Worm (Caenorhabditis elegans) whole organism, L4 larva: ENCODE data around the gene copg-1.
A peak's percentile ranks its signal among the peaks of the same experiment; 100 is the strongest.

ENCODE experiments used
- F26F4.8 ChIP-seq: fragments of 200-800 bp; sonication (Bioruptor generic); conservative IDR thresholded peaks from 2 replicates; pipeline ENCODE4 v1.3.6; 2022; ENCODE audit warnings: missing genetic modification characterization, missing compliant biosample characterization
- F49E8.2 ChIP-seq: sonication (generic microtip); optimal IDR thresholded peaks from 2 replicates; lab custom pipeline; 2016; ENCODE audit warnings: missing compliant biosample characterization, mild to moderate bottlenecking, missing genetic modification characterization, borderline replicate concordance
- T20F7.1 ChIP-seq: fragments of 200-800 bp; sonication (Bioruptor generic); optimal IDR thresholded peaks from 2 replicates; lab custom pipeline; 2018; ENCODE audit warnings: mild to moderate bottlenecking, missing genetic modification characterization, missing compliant biosample characterization
- Y105C5A.15 ChIP-seq: fragments of 200-800 bp; sonication (Bioruptor generic); IDR thresholded peaks from 2 replicates; pipeline ENCODE4 v1.3.6; 2022; ENCODE audit warnings: missing genetic modification characterization, missing compliant biosample characterization
- Y75B8A.6 ChIP-seq: fragments of 200-800 bp; sonication (Bioruptor generic); IDR thresholded peaks from 2 replicates; pipeline ENCODE4 v1.3.6; 2022; ENCODE audit warnings: missing genetic modification reagents, missing genetic modification characterization, missing compliant biosample characterization
- aly-2 ChIP-seq: sonication (generic microtip); optimal IDR thresholded peaks from 2 replicates; lab custom pipeline; 2018; ENCODE audit warnings: missing biosample characterization, missing genetic modification characterization
- arid-1 ChIP-seq: fragments of 200-800 bp; sonication (Bioruptor generic); conservative IDR thresholded peaks from 2 replicates; pipeline ENCODE4 v1.3.6; 2022; ENCODE audit warnings: missing genetic modification reagents, missing genetic modification characterization, missing compliant biosample characterization
- attf-4 ChIP-seq: sonication (generic microtip); optimal IDR thresholded peaks from 3 replicates; lab custom pipeline; 2017; ENCODE audit warnings: missing biosample characterization, missing genetic modification characterization
- ceh-32 ChIP-seq: sonication (generic microtip); optimal IDR thresholded peaks from 2 replicates; lab custom pipeline; 2016; ENCODE audit warnings: mild to moderate bottlenecking, missing genetic modification characterization, missing compliant biosample characterization; ENCODE audit not compliant: poor library complexity
- ceh-44 ChIP-seq: fragments of 200-800 bp; sonication (Bioruptor generic); IDR thresholded peaks from 2 replicates; pipeline ENCODE4 v1.3.6; 2022; ENCODE audit warnings: missing genetic modification reagents, missing genetic modification characterization, missing compliant biosample characterization
- cey-2 ChIP-seq: sonication (generic microtip); optimal IDR thresholded peaks from 3 replicates; lab custom pipeline; 2017; ENCODE audit warnings: missing genetic modification characterization, mild to moderate bottlenecking, missing compliant biosample characterization, antibody characterized with exemption, borderline replicate concordance; ENCODE audit not compliant: insufficient read depth
- daf-12 ChIP-seq: fragments of 150-350 bp; optimal IDR thresholded peaks from 2 replicates; lab custom pipeline; 2014; ENCODE audit warnings: missing biosample characterization, missing genetic modification reagents, missing genetic modification characterization
- daf-19 ChIP-seq: fragments of 200-800 bp; sonication (Bioruptor generic); conservative IDR thresholded peaks from 2 replicates; pipeline ENCODE4 v1.3.6; 2022; ENCODE audit warnings: missing genetic modification characterization, missing compliant biosample characterization
- dmd-8 ChIP-seq: fragments of 200-800 bp; sonication (Bioruptor generic); IDR thresholded peaks from 2 replicates; pipeline ENCODE4 v1.3.6; 2022; ENCODE audit warnings: missing genetic modification characterization, missing compliant biosample characterization
- dmd-9 ChIP-seq: fragments of 200-800 bp; sonication (Bioruptor generic); IDR thresholded peaks from 2 replicates; pipeline ENCODE4 v1.3.6; 2022; ENCODE audit warnings: missing genetic modification reagents, missing genetic modification characterization, missing compliant biosample characterization
- dpl-1 ChIP-seq: fragments of 150-350 bp; optimal IDR thresholded peaks from 2 replicates; lab custom pipeline; 2014; ENCODE audit warnings: missing biosample characterization, missing genetic modification reagents, missing genetic modification characterization
- duxl-1 ChIP-seq: sonication (generic microtip); optimal IDR thresholded peaks from 2 replicates; lab custom pipeline; 2016; ENCODE audit warnings: mild to moderate bottlenecking, missing genetic modification characterization, moderate library complexity, missing compliant biosample characterization; ENCODE audit not compliant: poor library complexity
- dve-1 ChIP-seq: sonication (generic microtip); optimal IDR thresholded peaks from 2 replicates; lab custom pipeline; 2017; ENCODE audit warnings: antibody characterized with exemption, mild to moderate bottlenecking, missing genetic modification characterization, missing compliant biosample characterization; ENCODE audit not compliant: insufficient read depth
- fkh-10 ChIP-seq: fragments of 150-350 bp; optimal IDR thresholded peaks from 2 replicates; lab custom pipeline; 2014; ENCODE audit warnings: missing biosample characterization, missing genetic modification reagents, missing genetic modification characterization
- fos-1 ChIP-seq: fragments of 150-350 bp; optimal IDR thresholded peaks from 2 replicates; lab custom pipeline; 2014; ENCODE audit warnings: missing biosample characterization, missing genetic modification characterization
- lim-7 ChIP-seq: fragments of 200-800 bp; sonication (Bioruptor generic); IDR thresholded peaks from 2 replicates; pipeline ENCODE4 v1.3.6; 2022; ENCODE audit warnings: missing genetic modification characterization, missing compliant biosample characterization
- lin-1 ChIP-seq: fragments of 200-800 bp; sonication (Bioruptor generic); IDR thresholded peaks from 2 replicates; pipeline ENCODE4 v1.3.6; 2022; ENCODE audit warnings: missing genetic modification reagents, missing genetic modification characterization, missing compliant biosample characterization
- lin-13 ChIP-seq: fragments of 150-350 bp; optimal IDR thresholded peaks from 2 replicates; lab custom pipeline; 2014; ENCODE audit warnings: missing biosample characterization, missing genetic modification reagents, missing genetic modification characterization
- lin-29 ChIP-seq: fragments of 200-800 bp; sonication (Bioruptor generic); IDR thresholded peaks from 2 replicates; pipeline ENCODE4 v1.3.6; 2022; ENCODE audit warnings: missing genetic modification reagents, missing genetic modification characterization, missing compliant biosample characterization
- lin-39 ChIP-seq: fragments of 150-350 bp; optimal IDR thresholded peaks from 2 replicates; lab custom pipeline; 2014; ENCODE audit warnings: missing biosample characterization, missing genetic modification reagents, missing genetic modification characterization
- lsy-2 ChIP-seq, 2 experiments: fragments of 150-350 bp in 1 of 2; sonication (generic microtip) in 1 of 2; optimal IDR thresholded peaks; 2 replicates each; lab custom pipeline; 2014 to 2017; ENCODE audit warnings: missing biosample characterization in 2 of 2, missing genetic modification characterization in 2 of 2
- madf-9 ChIP-seq: fragments of 200-800 bp; sonication (Bioruptor generic); conservative IDR thresholded peaks from 2 replicates; pipeline ENCODE4 v1.3.6; 2022; ENCODE audit warnings: missing genetic modification reagents, missing genetic modification characterization, missing compliant biosample characterization
- mdl-1 ChIP-seq, 2 experiments: fragments of 150-350 bp in 1 of 2; sonication (generic microtip) in 1 of 2; optimal IDR thresholded peaks; 2 replicates each; lab custom pipeline; 2014 to 2017; ENCODE audit warnings: missing biosample characterization in 2 of 2, missing genetic modification characterization in 2 of 2
- mdt-29 ChIP-seq: fragments of 200-800 bp; sonication (Bioruptor generic); IDR thresholded peaks from 2 replicates; pipeline ENCODE4 v1.3.6; 2022; ENCODE audit warnings: missing genetic modification reagents, missing genetic modification characterization, missing compliant biosample characterization
- mes-2 ChIP-seq: sonication (generic microtip); optimal IDR thresholded peaks from 2 replicates; lab custom pipeline; 2016; ENCODE audit warnings: missing genotype, mild to moderate bottlenecking, missing genetic modification characterization, missing compliant biosample characterization; ENCODE audit not compliant: poor library complexity, severe bottlenecking
- mxl-3 ChIP-seq: fragments of 200-800 bp; sonication (Bioruptor generic); optimal IDR thresholded peaks from 2 replicates; lab custom pipeline; 2018; ENCODE audit warnings: mild to moderate bottlenecking, missing genetic modification characterization, missing compliant biosample characterization
- nhr-102 ChIP-seq: sonication (generic microtip); optimal IDR thresholded peaks from 2 replicates; lab custom pipeline; 2016; ENCODE audit warnings: mild to moderate bottlenecking, missing genetic modification characterization, moderate library complexity, missing compliant biosample characterization
- nhr-11 ChIP-seq: fragments of 150-350 bp; optimal IDR thresholded peaks from 2 replicates; lab custom pipeline; 2014; ENCODE audit warnings: missing biosample characterization, missing genetic modification characterization
- nhr-6 ChIP-seq: fragments of 150-350 bp; optimal IDR thresholded peaks from 2 replicates; lab custom pipeline; 2014; ENCODE audit warnings: missing biosample characterization, missing genetic modification characterization
- nhr-77 ChIP-seq: fragments of 150-350 bp; optimal IDR thresholded peaks from 2 replicates; lab custom pipeline; 2014; ENCODE audit warnings: missing biosample characterization, missing genetic modification characterization
- pha-4 ChIP-seq, 2 experiments: fragments of 150-350 bp in 1 of 2; fragments of 200-800 bp in 1 of 2; sonication (Bioruptor generic) in 1 of 2; IDR thresholded peaks in 1 of 2; optimal IDR thresholded peaks in 1 of 2; 2 replicates each; pipeline versions ENCODE4 v1.3.6 to Lab custom; 2014 to 2022; ENCODE audit warnings: missing genetic modification characterization in 2 of 2, missing genetic modification reagents in 2 of 2, missing biosample characterization in 1 of 2, missing compliant biosample characterization in 1 of 2
- php-3 ChIP-seq: fragments of 200-800 bp; sonication (Bioruptor generic); IDR thresholded peaks from 2 replicates; pipeline ENCODE4 v1.3.6; 2022; ENCODE audit warnings: missing genetic modification reagents, missing genetic modification characterization, missing compliant biosample characterization
- saeg-2 ChIP-seq: fragments of 200-800 bp; sonication (Bioruptor generic); IDR thresholded peaks from 2 replicates; pipeline ENCODE4 v1.3.6; 2022; ENCODE audit warnings: missing genetic modification reagents, missing genetic modification characterization, missing compliant biosample characterization
- sdz-12 ChIP-seq: fragments of 200-800 bp; sonication (Bioruptor generic); optimal IDR thresholded peaks from 2 replicates; lab custom pipeline; 2018; ENCODE audit warnings: mild to moderate bottlenecking, missing genetic modification characterization, missing compliant biosample characterization
- set-16 ChIP-seq: fragments of 200-800 bp; sonication (Bioruptor generic); IDR thresholded peaks from 2 replicates; pipeline ENCODE4 v1.3.6; 2022; ENCODE audit warnings: missing genetic modification reagents, missing genetic modification characterization, missing compliant biosample characterization
- skn-1 ChIP-seq: fragments of 150-350 bp; optimal IDR thresholded peaks from 2 replicates; lab custom pipeline; 2014; ENCODE audit warnings: missing biosample characterization, missing genetic modification characterization
- snpc-4 ChIP-seq: fragments of 150-350 bp; optimal IDR thresholded peaks from 2 replicates; lab custom pipeline; 2014; ENCODE audit warnings: missing biosample characterization, missing genetic modification characterization
- spr-1 ChIP-seq: sonication (generic microtip); optimal IDR thresholded peaks from 2 replicates; lab custom pipeline; 2016; ENCODE audit warnings: mild to moderate bottlenecking, missing genetic modification characterization, missing compliant biosample characterization
- spr-3 ChIP-seq: fragments of 200-800 bp; sonication (Bioruptor generic); optimal IDR thresholded peaks from 2 replicates; lab custom pipeline; 2018; ENCODE audit warnings: mild to moderate bottlenecking, missing genetic modification characterization, missing compliant biosample characterization
- tag-97 ChIP-seq: fragments of 200-800 bp; sonication (Bioruptor generic); IDR thresholded peaks from 2 replicates; pipeline ENCODE4 v1.3.6; 2022; ENCODE audit warnings: missing genetic modification characterization, missing compliant biosample characterization
- unc-130 ChIP-seq: sonication (generic microtip); optimal IDR thresholded peaks from 2 replicates; lab custom pipeline; 2016; ENCODE audit warnings: missing genetic modification reagents, missing genetic modification characterization, missing compliant biosample characterization
- unc-62 ChIP-seq, 3 experiments: fragments of 150-350 bp in 1 of 3; sonication (generic microtip); optimal IDR thresholded peaks in 2 of 3; peaks in 1 of 3; 1 replicate in 1 of 3; 2 replicates in 2 of 3; lab custom pipeline; 2014 to 2017; ENCODE audit warnings: missing biosample characterization in 3 of 3, missing genetic modification characterization in 3 of 3, missing genetic modification reagents in 3 of 3, missing genotype in 1 of 3
- zip-2 ChIP-seq: fragments of 150-350 bp; optimal IDR thresholded peaks from 2 replicates; lab custom pipeline; 2014; ENCODE audit warnings: missing biosample characterization, missing genetic modification characterization
- ztf-11 ChIP-seq: fragments of 150-350 bp; optimal IDR thresholded peaks from 2 replicates; lab custom pipeline; 2014; ENCODE audit warnings: missing biosample characterization, missing genetic modification characterization
- ztf-7 ChIP-seq: fragments of 150-350 bp; optimal IDR thresholded peaks from 2 replicates; lab custom pipeline; 2014; ENCODE audit warnings: missing biosample characterization, missing genetic modification characterization

The copg-1 gene

ce11 chrIV:10176252-10176730 lies 24.5 kb downstream of the copg-1 start, which contains the start of gene rack-1:
Gene rack-1 (plus strand): TSS chrIV:10176680.
- TF ChIP-seq ceh-32 (tag; lab: Kevin White, UChicago) (no peak), lsy-2 (tag; optimal IDR thresholded peaks at IDR 0.05; lab: Kevin White, UChicago) (peak in 1 of 2 experiments; percentile 79), attf-4 (tag; lab: Kevin White, UChicago) (no peak), F26F4.8 (GFP tag; lab: Robert Waterston, UW) (no peak), nhr-6 (tag; lab: Kevin White, UChicago) (no peak), lim-7 (no peak), daf-12 (tag; lab: Kevin White, UChicago) (no peak), saeg-2 (GFP tag; lab: Robert Waterston, UW) (no peak), sdz-12 (GFP tag; lab: Kevin White, UChicago) (no peak), arid-1 (GFP tag; lab: Robert Waterston, UW) (no peak), skn-1 (tag; lab: Kevin White, UChicago) (no peak), madf-9 (GFP tag; lab: Robert Waterston, UW) (no peak), fos-1 (tag; lab: Kevin White, UChicago) (no peak), spr-1 (no peak), set-16 (GFP tag; lab: Robert Waterston, UW) (no peak), duxl-1 (no peak), pha-4 (GFP tag; IDR thresholded peaks at IDR 0.05; lab: Robert Waterston, UW) (no peak), pha-4 (tag; optimal IDR thresholded peaks at IDR 0.05; lab: Kevin White, UChicago) (no peak), lin-1 (no peak), php-3 (no peak), ztf-7 (tag; lab: Kevin White, UChicago) (no peak), dpl-1 (GFP tag; lab: Kevin White, UChicago) (peak; percentile 38), zip-2 (tag; lab: Kevin White, UChicago) (no peak), nhr-11 (tag; lab: Kevin White, UChicago) (peak; percentile 14), nhr-77 (tag; lab: Kevin White, UChicago) (no peak), spr-3 (GFP tag; lab: Kevin White, UChicago) (no peak), ztf-11 (tag; lab: Kevin White, UChicago) (no peak), mdt-29 (GFP tag; lab: Robert Waterston, UW) (no peak), tag-97 (GFP tag; lab: Robert Waterston, UW) (no peak), mdl-1 (tag; optimal IDR thresholded peaks at IDR 0.05; lab: Kevin White, UChicago) (peak in 1 of 2 experiments; percentile 7), daf-19 (GFP tag; lab: Robert Waterston, UW) (no peak), aly-2 (tag; lab: Kevin White, UChicago) (no peak), lin-39 (tag; lab: Kevin White, UChicago) (no peak), mxl-3 (GFP tag; lab: Kevin White, UChicago) (peak; percentile 16), unc-62 (GFP tag; optimal IDR thresholded peaks at IDR 0.05 in 1 of 2; lab: Kevin White, UChicago) (no peak), unc-62 (tag; optimal IDR thresholded peaks at IDR 0.05; lab: Kevin White, UChicago) (no peak), cey-2 (no peak), dmd-9 (no peak), dmd-8 (no peak), ceh-44 (GFP tag; lab: Robert Waterston, UW) (no peak), lin-13 (GFP tag; lab: Kevin White, UChicago) (no peak), snpc-4 (tag; lab: Kevin White, UChicago) (no peak), unc-130 (GFP tag; lab: Kevin White, UChicago) (peak; percentile 17), F49E8.2 (tag; lab: Kevin White, UChicago) (no peak), Y105C5A.15 (GFP tag; lab: Robert Waterston, UW) (no peak), mes-2 (tag; lab: Kevin White, UChicago) (peak; percentile 78), Y75B8A.6 (GFP tag; lab: Robert Waterston, UW) (no peak), fkh-10 (GFP tag; lab: Kevin White, UChicago) (peak; percentile 11), lin-29 (GFP tag; lab: Robert Waterston, UW) (no peak), dve-1 (tag; lab: Kevin White, UChicago) (peak; percentile 45), T20F7.1 (GFP tag; lab: Kevin White, UChicago) (no peak), nhr-102 (no peak)
